Worm (Caenorhabditis elegans) whole organism, L2 larva: Measurements from ENCODE around the gene srt-15.
"Not testable (repeated sequence)": the region's sequence is repeated elsewhere in the genome, so short reads cannot be mapped to it uniquely, and the experiment has no call there.

Experiments
- R02D3.7 ChIP-seq: fragments of 150-350 bp; optimal IDR thresholded peaks from 2 replicates; lab custom pipeline; 2014; ENCODE audit warnings: missing biosample characterization, missing genetic modification characterization
- ama-1 ChIP-seq: fragments of 150-350 bp; optimal IDR thresholded peaks from 2 replicates; lab custom pipeline; 2018; ENCODE audit warnings: inconsistent platforms
- ceh-82 ChIP-seq: fragments of 150-350 bp; optimal IDR thresholded peaks from 2 replicates; lab custom pipeline; 2014; ENCODE audit warnings: missing biosample characterization, missing genetic modification characterization
- dmd-4 ChIP-seq: sonication (generic microtip); optimal IDR thresholded peaks from 2 replicates; lab custom pipeline; 2017; ENCODE audit warnings: missing biosample characterization, missing genetic modification characterization
- lin-13 ChIP-seq: fragments of 150-350 bp; optimal IDR thresholded peaks from 2 replicates; lab custom pipeline; 2014; ENCODE audit warnings: missing biosample characterization, missing genetic modification reagents, missing genetic modification characterization
- lsy-2 ChIP-seq, 2 experiments: fragments of 150-350 bp in 1 of 2; sonication (generic microtip) in 1 of 2; optimal IDR thresholded peaks; 2 replicates each; lab custom pipeline; 2014 to 2017; ENCODE audit warnings: missing biosample characterization in 2 of 2, missing genetic modification characterization in 2 of 2
- mbf-1 ChIP-seq: sonication (generic microtip); optimal IDR thresholded peaks from 2 replicates; lab custom pipeline; 2017; ENCODE audit warnings: missing biosample characterization, missing genetic modification characterization
- nhr-237 ChIP-seq: fragments of 150-350 bp; optimal IDR thresholded peaks from 2 replicates; lab custom pipeline; 2014; ENCODE audit warnings: missing biosample characterization, missing genetic modification characterization
- nhr-77 ChIP-seq: fragments of 150-350 bp; optimal IDR thresholded peaks from 2 replicates; lab custom pipeline; 2014; ENCODE audit warnings: missing biosample characterization, missing genetic modification characterization
- skn-1 ChIP-seq: sonication (generic microtip); optimal IDR thresholded peaks from 2 replicates; lab custom pipeline; 2017; ENCODE audit warnings: missing biosample characterization, missing genetic modification characterization
- snpc-4 ChIP-seq: fragments of 150-350 bp; optimal IDR thresholded peaks from 2 replicates; lab custom pipeline; 2014; ENCODE audit warnings: missing biosample characterization, missing genetic modification characterization
- unc-39 ChIP-seq: fragments of 150-350 bp; optimal IDR thresholded peaks from 2 replicates; lab custom pipeline; 2014; ENCODE audit warnings: missing biosample characterization, missing genetic modification characterization
- unc-55 ChIP-seq: fragments of 150-350 bp; sonication (generic microtip); optimal IDR thresholded peaks from 3 replicates; lab custom pipeline; 2014; ENCODE audit warnings: missing biosample characterization, missing genetic modification reagents, missing genetic modification characterization

ce11 chrV:3064418-3064817 is 2.4 kb upstream of the srt-15 start, which contains the start of gene srt-16:
- not testable (repeated sequence) for TF ChIP-seq ama-1 (lab: Kevin White, UChicago); ceh-82 (tag; lab: Kevin White, UChicago); dmd-4; snpc-4 (tag; lab: Kevin White, UChicago); lin-13; nhr-77 (tag; lab: Kevin White, UChicago); unc-55 (GFP tag; lab: Kevin White, UChicago); nhr-237 (tag; lab: Kevin White, UChicago); skn-1; R02D3.7 (tag; lab: Kevin White, UChicago); mbf-1; unc-39 (tag; lab: Kevin White, UChicago); lsy-2 (tag; optimal IDR thresholded peaks at IDR 0.05; lab: Kevin White, UChicago)
